Worm (Caenorhabditis elegans): ENCODE measurements around the gene sti-1.

Gene sti-1

DNA sequence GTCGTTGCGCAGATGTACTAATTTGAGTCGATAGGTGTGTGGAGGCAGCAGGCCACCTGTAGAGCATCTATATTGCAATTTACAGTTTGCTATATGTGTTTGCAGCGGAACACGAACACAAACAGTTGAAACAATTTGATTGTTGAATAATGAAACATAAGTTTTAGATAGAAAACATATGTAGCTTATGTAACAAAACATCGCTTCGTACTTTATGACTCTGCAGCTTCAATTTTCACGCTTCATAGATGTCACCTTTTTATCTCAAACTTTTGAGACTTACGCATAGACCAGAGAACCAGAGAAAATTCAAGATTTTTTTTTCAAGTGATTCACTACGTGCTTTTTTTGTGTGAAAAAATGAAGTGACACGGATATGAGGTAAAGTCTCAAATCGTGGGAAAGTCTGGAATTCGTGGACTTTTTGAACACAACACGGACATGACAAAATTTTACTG is 49.4 kb upstream of the sti-1 start, which contains the start of gene fbxb-72 (continued):
- TF ChIP-seq hlh-4 (tag; optimal IDR thresholded peaks at IDR 0.05) (no peak), fkh-4 (tag; optimal IDR thresholded peaks at IDR 0.05; ENCODE audit: borderline replicate concordance) (no peak), nhr-76 (tag; optimal IDR thresholded peaks at IDR 0.05) (no peak), snu-23 (GFP tag; optimal IDR thresholded peaks at IDR 0.05) (peak; percentile 78), aha-1 (tag; optimal IDR thresholded peaks at IDR 0.05) (no peak), lin-13 (GFP tag; optimal IDR thresholded peaks at IDR 0.05) (no peak), pag-3 (tag; optimal IDR thresholded peaks at IDR 0.05; ENCODE audit: borderline replicate concordance, insufficient read depth) (no peak), nhr-11 (tag; optimal IDR thresholded peaks at IDR 0.05) (peak; percentile 17), fkh-8 (tag; optimal IDR thresholded peaks at IDR 0.05) (peak; percentile 46), rnt-1 (tag; optimal IDR thresholded peaks at IDR 0.05) (peak; percentile 53), sptf-1 (tag; optimal IDR thresholded peaks at IDR 0.05) (no peak), tbx-2 (tag; optimal IDR thresholded peaks at IDR 0.05) (peak; percentile 69), mab-9 (GFP tag; IDR thresholded peaks at IDR 0.05) (no peak), mdl-1 (tag; optimal IDR thresholded peaks at IDR 0.05) (no peak), nhr-12 (tag; optimal IDR thresholded peaks at IDR 0.05) (no peak), ceh-63 (GFP tag; optimal IDR thresholded peaks at IDR 0.05) (no peak), zag-1 (tag; optimal IDR thresholded peaks at IDR 0.05) (no peak), vab-15 (tag; optimal IDR thresholded peaks at IDR 0.05) (no peak), hlh-17 (GFP tag; optimal IDR thresholded peaks at IDR 0.05; ENCODE audit: borderline replicate concordance) (no peak), grh-1 (GFP tag; IDR thresholded peaks at IDR 0.05) (no peak), ceh-88 (GFP tag; IDR thresholded peaks at IDR 0.05) (peak; percentile 38; the same call in 1 of the 2 replicates), ama-1 (optimal IDR thresholded peaks at IDR 0.05) (peak; percentile 89), nhr-19 (GFP tag; conservative IDR thresholded peaks at IDR 0.05) (peak; percentile 70), ets-5 (GFP tag; IDR thresholded peaks at IDR 0.05) (no peak), lir-3 (tag; optimal IDR thresholded peaks at IDR 0.05; ENCODE audit: poor library complexity) (peak; percentile 47), alr-1 (tag; optimal IDR thresholded peaks at IDR 0.05; ENCODE audit: borderline replicate concordance) (no peak), efl-3 (GFP tag; optimal IDR thresholded peaks at IDR 0.05) (no peak), irx-1 (tag; optimal IDR thresholded peaks at IDR 0.05) (peak; percentile 3), nhr-77 (tag; optimal IDR thresholded peaks at IDR 0.05) (no peak), sox-4 (tag; optimal IDR thresholded peaks at IDR 0.05) (no peak), tlp-1 (tag; optimal IDR thresholded peaks at IDR 0.05) (no peak), C04F5.9 (tag; optimal IDR thresholded peaks at IDR 0.05) (peak; percentile 21), lin-14 (GFP tag; optimal IDR thresholded peaks at IDR 0.05) (peak; percentile 71), xbp-1 (tag; optimal IDR thresholded peaks at IDR 0.05) (no peak), egl-27 (tag; optimal IDR thresholded peaks at IDR 0.05) (no peak), hpl-2 (GFP tag; optimal IDR thresholded peaks at IDR 0.05) (peak; percentile 75), ceh-90 (tag; optimal IDR thresholded peaks at IDR 0.05) (no peak), mef-2 (tag; optimal IDR thresholded peaks at IDR 0.05) (no peak), elt-3 (tag; optimal IDR thresholded peaks at IDR 0.05) (peak in 2 of 6 experiments; percentile 12 to 20), nhr-237 (tag; optimal IDR thresholded peaks at IDR 0.05) (no peak), egl-13 (tag; optimal IDR thresholded peaks at IDR 0.05) (no peak), ceh-82 (tag; optimal IDR thresholded peaks at IDR 0.05) (no peak), elt-2 (tag; optimal IDR thresholded peaks at IDR 0.05) (peak; percentile 60), mep-1 (tag; optimal IDR thresholded peaks at IDR 0.05) (no peak), Y116A8C.19 (tag; optimal IDR thresholded peaks at IDR 0.05; ENCODE audit: borderline replicate concordance) (no peak), nhr-71 (tag; optimal IDR thresholded peaks at IDR 0.05) (peak; percentile 84), nhr-85 (tag) (no peak), jun-1 (tag; optimal IDR thresholded peaks at IDR 0.05) (peak; percentile 48), lin-35 (GFP tag; optimal IDR thresholded peaks at IDR 0.05) (peak in 1 of 2 experiments; percentile 85)
